Worm (Caenorhabditis elegans) whole organism, young adult: Measurements from ENCODE around the gene K08F9.3.

ENCODE experiments used
- C06A6.2 ChIP-seq: fragments of 200-800 bp; sonication (Bioruptor generic); conservative IDR thresholded peaks from 2 replicates; pipeline ENCODE4 v1.3.6; 2022; ENCODE audit warnings: missing genetic modification characterization, missing compliant biosample characterization
- C17E4.6 ChIP-seq: fragments of 200-800 bp; sonication (Bioruptor generic); IDR thresholded peaks from 2 replicates; pipeline ENCODE4 v1.3.6; 2022; ENCODE audit warnings: missing genetic modification reagents, missing genetic modification characterization, missing compliant biosample characterization
- F37B4.10 ChIP-seq: fragments of 200-800 bp; sonication (Bioruptor generic); IDR thresholded peaks from 2 replicates; pipeline ENCODE4 v1.3.6; 2022; ENCODE audit warnings: missing genetic modification characterization, missing compliant biosample characterization
- F49E8.2 ChIP-seq: sonication (generic microtip); optimal IDR thresholded peaks from 3 replicates; lab custom pipeline; 2017; ENCODE audit warnings: missing genetic modification characterization, mild to moderate bottlenecking, missing compliant biosample characterization, antibody characterized with exemption, moderate library complexity; ENCODE audit not compliant: insufficient read depth
- F55B11.4 ChIP-seq: sonication (generic microtip); optimal IDR thresholded peaks from 2 replicates; lab custom pipeline; 2016; ENCODE audit warnings: missing compliant biosample characterization, missing genetic modification characterization, borderline replicate concordance; ENCODE audit not compliant: insufficient read depth
- F57A8.1 ChIP-seq: fragments of 200-800 bp; sonication (Bioruptor generic); optimal IDR thresholded peaks from 2 replicates; lab custom pipeline; 2018; ENCODE audit warnings: mild to moderate bottlenecking, missing genetic modification characterization, moderate library complexity, missing compliant biosample characterization
- K12H6.12 ChIP-seq: fragments of 200-800 bp; sonication (Bioruptor generic); optimal IDR thresholded peaks from 2 replicates; lab custom pipeline; 2018; ENCODE audit warnings: mild to moderate bottlenecking, missing genetic modification characterization, missing compliant biosample characterization
- T07F8.4 ChIP-seq: sonication (generic microtip); optimal IDR thresholded peaks from 2 replicates; lab custom pipeline; 2016; ENCODE audit warnings: mild to moderate bottlenecking, missing genetic modification characterization, moderate library complexity, missing compliant biosample characterization
- T26A5.8 ChIP-seq: sonication (generic microtip); optimal IDR thresholded peaks from 2 replicates; lab custom pipeline; 2016; ENCODE audit warnings: missing genetic modification characterization, missing compliant biosample characterization
- Y79H2A.3 ChIP-seq: fragments of 200-800 bp; sonication (Bioruptor generic); conservative IDR thresholded peaks from 2 replicates; pipeline ENCODE4 v1.3.6; 2022; ENCODE audit warnings: missing genetic modification reagents, missing genetic modification characterization, missing compliant biosample characterization
- akir-1 ChIP-seq: fragments of 200-800 bp; sonication (Bioruptor generic); optimal IDR thresholded peaks from 2 replicates; lab custom pipeline; 2018; ENCODE audit warnings: mild to moderate bottlenecking, missing genetic modification characterization, moderate library complexity, missing compliant biosample characterization
- ama-1 ChIP-seq, 3 experiments: fragments of 150-350 bp in 1 of 3; sonication (generic microtip) in 2 of 3; optimal IDR thresholded peaks; 2 replicates each; lab custom pipeline; 2014 to 2018; ENCODE audit warnings: missing biosample characterization in 2 of 3, missing genetic modification characterization in 2 of 3, missing genetic modification reagents in 2 of 3
- aptf-3 ChIP-seq: fragments of 200-800 bp; sonication (Bioruptor generic); IDR thresholded peaks from 2 replicates; pipeline ENCODE4 v1.3.6; 2022; ENCODE audit warnings: missing genetic modification characterization, missing compliant biosample characterization
- attf-5 ChIP-seq: fragments of 200-800 bp; sonication (Bioruptor generic); optimal IDR thresholded peaks from 2 replicates; lab custom pipeline; 2018; ENCODE audit warnings: mild to moderate bottlenecking, missing genetic modification characterization, missing compliant biosample characterization
- attf-6 ChIP-seq: fragments of 200-800 bp; sonication (Bioruptor generic); IDR thresholded peaks from 2 replicates; pipeline ENCODE4 v1.3.6; 2022; ENCODE audit warnings: missing genetic modification reagents, missing genetic modification characterization, missing compliant biosample characterization
- ceh-100 ChIP-seq: fragments of 200-800 bp; sonication (Bioruptor generic); IDR thresholded peaks from 2 replicates; pipeline ENCODE4 v1.3.6; 2022; ENCODE audit warnings: missing genetic modification reagents, missing genetic modification characterization, missing compliant biosample characterization
- ceh-40 ChIP-seq: fragments of 200-800 bp; sonication (Bioruptor generic); IDR thresholded peaks from 2 replicates; pipeline ENCODE4 v1.3.6; 2022; ENCODE audit warnings: missing genetic modification characterization, missing compliant biosample characterization
- ceh-79 ChIP-seq: sonication (generic microtip); optimal IDR thresholded peaks from 2 replicates; lab custom pipeline; 2017; ENCODE audit warnings: mild to moderate bottlenecking, missing genetic modification characterization, missing compliant biosample characterization
- chd-7 ChIP-seq: sonication (generic microtip); optimal IDR thresholded peaks from 2 replicates; lab custom pipeline; 2016; ENCODE audit warnings: mild to moderate bottlenecking, missing genetic modification characterization, moderate library complexity, missing compliant biosample characterization
- dox-1 ChIP-seq: fragments of 200-800 bp; sonication (Bioruptor generic); IDR thresholded peaks from 2 replicates; pipeline ENCODE4 v1.3.6; 2022; ENCODE audit warnings: missing genetic modification reagents, missing genetic modification characterization, missing compliant biosample characterization
- dpff-1 ChIP-seq: sonication (generic microtip); optimal IDR thresholded peaks from 2 replicates; lab custom pipeline; 2017; ENCODE audit warnings: mild to moderate bottlenecking, missing genetic modification characterization, missing compliant biosample characterization
- hlh-12 ChIP-seq: sonication (generic microtip); optimal IDR thresholded peaks from 2 replicates; lab custom pipeline; 2016; ENCODE audit warnings: missing genetic modification characterization, missing compliant biosample characterization
- hmg-20 ChIP-seq: fragments of 200-800 bp; sonication (Bioruptor generic); IDR thresholded peaks from 2 replicates; pipeline ENCODE4 v1.3.6; 2022; ENCODE audit warnings: missing genetic modification reagents, missing genetic modification characterization, missing compliant biosample characterization
- hrde-1 ChIP-seq: sonication (generic microtip); optimal IDR thresholded peaks from 2 replicates; lab custom pipeline; 2016; ENCODE audit warnings: missing genetic modification characterization, mild to moderate bottlenecking, missing compliant biosample characterization, moderate library complexity, missing genotype, missing genetic modification reagents, borderline replicate concordance
- lag-1 ChIP-seq: fragments of 200-800 bp; sonication (Bioruptor generic); IDR thresholded peaks from 2 replicates; pipeline ENCODE4 v1.3.6; 2022; ENCODE audit warnings: missing genetic modification reagents, missing genetic modification characterization, missing compliant biosample characterization
- madf-3 ChIP-seq: fragments of 200-800 bp; sonication (Bioruptor generic); IDR thresholded peaks from 2 replicates; pipeline ENCODE4 v1.3.6; 2022; ENCODE audit warnings: missing genetic modification reagents, missing genetic modification characterization, missing compliant biosample characterization
- madf-8 ChIP-seq: fragments of 200-800 bp; sonication (Bioruptor generic); conservative IDR thresholded peaks from 2 replicates; pipeline ENCODE4 v1.3.6; 2022; ENCODE audit warnings: missing genetic modification reagents, missing genetic modification characterization, missing compliant biosample characterization
- mes-4 ChIP-seq: sonication (generic microtip); optimal IDR thresholded peaks from 2 replicates; lab custom pipeline; 2016; ENCODE audit warnings: missing genotype, missing genetic modification characterization, missing compliant biosample characterization
- mxl-1 ChIP-seq: sonication (generic microtip); optimal IDR thresholded peaks from 2 replicates; lab custom pipeline; 2016; ENCODE audit warnings: missing genetic modification characterization, missing compliant biosample characterization
- nfya-1 ChIP-seq: sonication (generic microtip); optimal IDR thresholded peaks from 2 replicates; lab custom pipeline; 2017; ENCODE audit warnings: antibody characterized with exemption, missing compliant biosample characterization, missing genetic modification characterization, borderline replicate concordance; ENCODE audit not compliant: insufficient read depth
- nfya-2 ChIP-seq: fragments of 200-800 bp; sonication (Bioruptor generic); IDR thresholded peaks from 2 replicates; pipeline ENCODE4 v1.3.6; 2022; ENCODE audit warnings: missing genetic modification reagents, missing genetic modification characterization, missing compliant biosample characterization
- nfyb-1 ChIP-seq: fragments of 200-800 bp; sonication (Bioruptor generic); IDR thresholded peaks from 2 replicates; pipeline ENCODE4 v1.3.6; 2022; ENCODE audit warnings: missing genetic modification reagents, missing genetic modification characterization, missing compliant biosample characterization
- nhr-27 ChIP-seq: fragments of 200-800 bp; sonication (Bioruptor generic); optimal IDR thresholded peaks from 2 replicates; lab custom pipeline; 2018; ENCODE audit warnings: mild to moderate bottlenecking, missing genetic modification characterization, moderate library complexity, missing compliant biosample characterization
- nhr-80 ChIP-seq: sonication (generic microtip); optimal IDR thresholded peaks from 2 replicates; lab custom pipeline; 2016; ENCODE audit warnings: missing genetic modification characterization, missing compliant biosample characterization
- nhr-90 ChIP-seq: sonication (generic microtip); optimal IDR thresholded peaks from 2 replicates; lab custom pipeline; 2016; ENCODE audit warnings: missing genotype, mild to moderate bottlenecking, missing genetic modification characterization, missing compliant biosample characterization
- pbrm-1 ChIP-seq: fragments of 200-800 bp; sonication (Bioruptor generic); IDR thresholded peaks from 2 replicates; pipeline ENCODE4 v1.3.6; 2022; ENCODE audit warnings: missing genetic modification reagents, missing genetic modification characterization, missing compliant biosample characterization
- pha-4 ChIP-seq: fragments of 150-350 bp; sonication (generic microtip); optimal IDR thresholded peaks from 2 replicates; lab custom pipeline; 2014; ENCODE audit warnings: missing biosample characterization, missing genetic modification reagents, missing genetic modification characterization
- rcor-1 ChIP-seq: fragments of 200-800 bp; sonication (Bioruptor generic); IDR thresholded peaks from 2 replicates; pipeline ENCODE4 v1.3.6; 2022; ENCODE audit warnings: missing genetic modification reagents, missing genetic modification characterization, missing compliant biosample characterization
- sea-2 ChIP-seq: fragments of 200-800 bp; sonication (Bioruptor generic); IDR thresholded peaks from 2 replicates; pipeline ENCODE4 v1.3.6; 2022; ENCODE audit warnings: missing genetic modification characterization, missing compliant biosample characterization
- snpc-1.1 ChIP-seq: sonication (generic microtip); optimal IDR thresholded peaks from 2 replicates; lab custom pipeline; 2017; ENCODE audit warnings: missing genetic modification characterization, mild to moderate bottlenecking, missing compliant biosample characterization, antibody characterized with exemption, moderate library complexity, missing genotype, missing genetic modification reagents; ENCODE audit not compliant: insufficient read depth
- sptf-2 ChIP-seq: fragments of 200-800 bp; sonication (Bioruptor generic); optimal IDR thresholded peaks from 2 replicates; lab custom pipeline; 2018; ENCODE audit warnings: mild to moderate bottlenecking, missing genetic modification characterization, missing compliant biosample characterization
- xnd-1 ChIP-seq: sonication (generic microtip); optimal IDR thresholded peaks from 2 replicates; lab custom pipeline; 2016; ENCODE audit warnings: missing genotype, missing genetic modification reagents, missing genetic modification characterization, missing compliant biosample characterization
- ztf-22 ChIP-seq: fragments of 200-800 bp; sonication (Bioruptor generic); optimal IDR thresholded peaks from 2 replicates; lab custom pipeline; 2018; ENCODE audit warnings: mild to moderate bottlenecking, missing genetic modification characterization, moderate library complexity, missing compliant biosample characterization
- ztf-26 ChIP-seq: sonication (generic microtip); optimal IDR thresholded peaks from 2 replicates; lab custom pipeline; 2017; ENCODE audit warnings: missing genetic modification characterization, missing compliant biosample characterization
- ztf-3 ChIP-seq: fragments of 200-800 bp; sonication (Bioruptor generic); optimal IDR thresholded peaks from 2 replicates; lab custom pipeline; 2018; ENCODE audit warnings: mild to moderate bottlenecking, missing genetic modification characterization, missing compliant biosample characterization
- ztf-6 ChIP-seq: fragments of 200-800 bp; sonication (Bioruptor generic); IDR thresholded peaks from 2 replicates; pipeline ENCODE4 v1.3.6; 2022; ENCODE audit warnings: missing genetic modification reagents, missing genetic modification characterization, missing compliant biosample characterization

Gene K08F9.3

ce11 chrV:15187083-15188057 lies 47.0 kb downstream of the K08F9.3 start, which contains the start of the genes cyn-7 and bath-36 (continued):
- TF ChIP-seq attf-5 (GFP tag; lab: Kevin White, UChicago) (peak; percentile 56), nhr-27 (tag; lab: Kevin White, UChicago) (no peak), F37B4.10 (GFP tag; lab: Robert Waterston, UW) (no peak), aptf-3 (GFP tag; lab: Robert Waterston, UW) (no peak), rcor-1 (peak; percentile 58), sptf-2 (GFP tag; lab: Kevin White, UChicago) (no peak), chd-7 (tag; lab: Kevin White, UChicago) (no peak), akir-1 (GFP tag; lab: Kevin White, UChicago) (no peak), pha-4 (tag; lab: Kevin White, UChicago) (peak; percentile 36), dox-1 (peak; percentile 68), mes-4 (tag; lab: Kevin White, UChicago) (no peak), madf-8 (GFP tag; lab: Robert Waterston, UW) (peak; percentile 67), attf-6 (no peak), ztf-6 (no peak), hlh-12 (tag; lab: Kevin White, UChicago) (no peak), nhr-80 (tag; lab: Kevin White, UChicago) (peak; percentile 80), ama-1 (optimal IDR thresholded peaks at IDR 0.05; lab: Kevin White, UChicago) (no peak), ama-1 (GFP tag; optimal IDR thresholded peaks at IDR 0.05; lab: Kevin White, UChicago) (no peak), C17E4.6 (GFP tag; lab: Robert Waterston, UW) (0 out of 2 replicates have a peak, but pooled peaks have one; percentile 26), F49E8.2 (tag; lab: Kevin White, UChicago) (peak; percentile 15), ceh-100 (GFP tag; lab: Robert Waterston, UW) (peak; percentile 44; the same call in 1 of the 2 replicates), lag-1 (GFP tag; lab: Robert Waterston, UW) (no peak), ceh-40 (GFP tag; lab: Robert Waterston, UW) (no peak), K12H6.12 (tag; lab: Kevin White, UChicago) (peak; percentile 1), C06A6.2 (GFP tag; lab: Robert Waterston, UW) (0 out of 2 replicates have a peak, but pooled peaks have one; percentile 31), nfyb-1 (GFP tag; lab: Robert Waterston, UW) (peak; percentile 53; the same call in 1 of the 2 replicates), mxl-1 (no peak), sea-2 (GFP tag; lab: Robert Waterston, UW) (no peak), xnd-1 (tag; lab: Kevin White, UChicago) (peak; percentile 65), nfya-2 (GFP tag; lab: Robert Waterston, UW) (no peak), ztf-26 (tag; lab: Kevin White, UChicago) (peak; percentile 49), nhr-90 (tag; lab: Kevin White, UChicago) (no peak), ztf-3 (GFP tag; lab: Kevin White, UChicago) (no peak), nfya-1 (tag; lab: Kevin White, UChicago) (no peak), madf-3 (GFP tag; lab: Robert Waterston, UW) (0 out of 2 replicates have a peak, but pooled peaks have one; percentile 63), ztf-22 (GFP tag; lab: Kevin White, UChicago) (peak; percentile 9), hrde-1 (no peak), pbrm-1 (peak; percentile 81), F57A8.1 (GFP tag; lab: Kevin White, UChicago) (no peak), ceh-79 (tag; lab: Kevin White, UChicago) (no peak), Y79H2A.3 (GFP tag; lab: Robert Waterston, UW) (no peak), T26A5.8 (tag; lab: Kevin White, UChicago) (no peak), snpc-1.1 (tag; lab: Kevin White, UChicago) (no peak), F55B11.4 (no peak), dpff-1 (no peak), hmg-20 (no peak), T07F8.4 (tag; lab: Kevin White, UChicago) (no peak)
